Fruit fly (Drosophila melanogaster) whole organism, adult: ENCODE results near the gene Grd.

ENCODE experiments used
- CG12768 ChIP-seq: fragments of 200-800 bp; sonication (Bioruptor generic); optimal IDR thresholded peaks from 2 replicates; lab custom pipeline; 2017; ENCODE audit warnings: missing biosample characterization, missing genetic modification characterization, mild to moderate bottlenecking, moderate library complexity, missing genetic modification reagents
- CG14711 ChIP-seq: fragments of 200-800 bp; sonication (Bioruptor generic); optimal IDR thresholded peaks from 2 replicates; lab custom pipeline; 2018; ENCODE audit warnings: missing biosample characterization, mild to moderate bottlenecking, missing genetic modification characterization, moderate library complexity
- Clk ChIP-seq: fragments of 200-800 bp; sonication (Bioruptor generic); optimal IDR thresholded peaks from 2 replicates; lab custom pipeline; 2017; ENCODE audit warnings: missing biosample characterization, missing genetic modification characterization
- Crg-1 ChIP-seq: fragments of 200-800 bp; sonication (Bioruptor generic); optimal IDR thresholded peaks from 2 replicates; lab custom pipeline; 2016; ENCODE audit warnings: missing biosample characterization, missing genetic modification characterization
- Hr96 ChIP-seq: fragments of 200-800 bp; sonication (Bioruptor generic); optimal IDR thresholded peaks from 2 replicates; lab custom pipeline; 2016; ENCODE audit warnings: missing biosample characterization, missing genetic modification characterization
- bab1 ChIP-seq: fragments of 200-800 bp; sonication (Bioruptor generic); optimal IDR thresholded peaks from 3 replicates; lab custom pipeline; 2019; ENCODE audit warnings: missing biosample characterization, mild to moderate bottlenecking, missing genetic modification characterization, moderate library complexity
- kay ChIP-seq: fragments of 200-800 bp; sonication (Bioruptor generic); peaks from one replicate; lab custom pipeline; 2016; ENCODE audit warnings: missing biosample characterization, missing genetic modification characterization, borderline replicate concordance
- ovo ChIP-seq: fragments of 200-800 bp; sonication (Bioruptor generic); optimal IDR thresholded peaks from 2 replicates; lab custom pipeline; 2016; ENCODE audit warnings: missing biosample characterization, missing genetic modification characterization

DNA sequence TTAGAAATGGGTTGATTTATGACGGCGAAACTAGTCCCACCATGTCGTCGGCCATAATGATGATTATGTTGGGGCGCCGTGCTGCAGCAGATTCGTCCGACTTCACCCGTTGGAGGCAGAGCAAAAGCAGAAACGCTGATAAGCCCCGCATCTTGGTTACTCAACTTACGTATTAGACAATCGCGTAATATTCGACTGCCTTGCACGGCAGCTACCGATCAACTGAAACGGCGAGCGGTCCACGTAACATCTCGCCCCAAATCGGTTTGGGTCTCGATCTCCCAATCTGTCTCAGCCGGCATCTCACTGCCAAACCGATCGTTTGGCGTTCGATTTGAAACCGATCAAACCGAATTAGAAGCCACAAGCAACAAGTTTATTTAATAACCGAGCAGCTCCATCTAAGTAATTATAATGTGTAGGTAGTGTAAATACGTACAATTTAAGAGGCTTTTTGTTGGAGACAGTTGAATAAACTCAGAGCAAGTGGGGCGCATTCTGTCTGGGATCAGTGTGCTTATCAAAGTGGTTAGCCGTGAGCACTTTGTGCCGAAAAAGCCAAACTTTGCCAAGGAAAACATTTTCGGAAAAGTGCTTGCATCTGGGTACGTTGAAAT, 14.4 kb upstream of the Grd start, which contains the start of gene CG32191:
- no peak for TF ChIP-seq bab1
- TF ChIP-seq Hr96 (GFP tag; lab: Kevin White, UChicago), result no peak
- TF ChIP-seq CG12768 (GFP tag; lab: Kevin White, UChicago), result no peak
- no peak for TF ChIP-seq kay (GFP tag; lab: Kevin White, UChicago)
- no peak for TF ChIP-seq CG14711
- TF ChIP-seq ovo, result no peak
- TF ChIP-seq Crg-1 (GFP tag; lab: Kevin White, UChicago), result no peak
- TF ChIP-seq Clk (GFP tag; lab: Kevin White, UChicago), result no peak
